Worm (Caenorhabditis elegans): ENCODE results near the gene ehs-1.

- TF ChIP-seq nhr-11 (tag; optimal IDR thresholded peaks at IDR 0.05) (no peak), unc-62 (GFP tag; optimal IDR thresholded peaks at IDR 0.05) (no peak), lin-15B (tag; optimal IDR thresholded peaks at IDR 0.05) (no peak), skn-1 (tag; optimal IDR thresholded peaks at IDR 0.05) (peak; percentile 43), nhr-77 (tag; optimal IDR thresholded peaks at IDR 0.05) (peak; percentile 40), lin-39 (tag; optimal IDR thresholded peaks at IDR 0.05) (peak; percentile 81), R02D3.7 (tag; optimal IDR thresholded peaks at IDR 0.05) (no peak), ceh-16 (tag; optimal IDR thresholded peaks at IDR 0.05) (no peak), jun-1 (tag; optimal IDR thresholded peaks at IDR 0.05) (no peak), tbx-2 (tag; optimal IDR thresholded peaks at IDR 0.05) (peak; percentile 61), mdl-1 (tag; optimal IDR thresholded peaks at IDR 0.05) (peak; percentile 3), nhr-237 (tag; optimal IDR thresholded peaks at IDR 0.05) (no peak)
Observed at ce11 chrII:5781935-5782921, 38.3 kb upstream of the ehs-1 start, which contains the start of gene K05F1.6.
